Fruit fly (Drosophila melanogaster): ENCODE data around the gene CG7888.
A peak's percentile ranks its signal among the peaks of the same experiment; 100 is the strongest.

CG7888 gene

dm6 chr3L:11053843-11054242 is at the start of gene CG7888:
CG7888 (plus strand) TSS chr3L:11054035.
- TF ChIP-seq CG17801 (GFP tag; optimal IDR thresholded peaks at IDR 0.05; ENCODE audit: partially characterized antibody): no peak

- no peak for TF ChIP-seq CG17801 (GFP tag; optimal IDR thresholded peaks at IDR 0.05; ENCODE audit: partially characterized antibody)
These were observed 48.9 kb upstream of the CG7888 start for dm6 chr3L:11004739-11005476.

- TF ChIP-seq CG17801 (GFP tag; optimal IDR thresholded peaks at IDR 0.05; ENCODE audit: partially characterized antibody): no peak
These were observed 47.4 kb upstream of the CG7888 start for dm6 chr3L:11006433-11006832.

dm6 chr3L:11007786-11008185 is 46.0 kb upstream of the CG7888 start:
- TF ChIP-seq CG17801 (GFP tag; optimal IDR thresholded peaks at IDR 0.05; ENCODE audit: partially characterized antibody): no peak

dm6 chr3L:11009000-11009794 is 44.6 kb upstream of the CG7888 start, which contains the start of gene klu:
klu (minus strand) TSS chr3L:11009188.
- TF ChIP-seq CG17801 (GFP tag; optimal IDR thresholded peaks at IDR 0.05; ENCODE audit: partially characterized antibody): no peak

dm6 chr3L:11010410-11010827 is 43.4 kb upstream of the CG7888 start:
- peak; percentile 80 for TF ChIP-seq CG17801 (GFP tag; optimal IDR thresholded peaks at IDR 0.05; ENCODE audit: partially characterized antibody)

dm6 chr3L:11011610-11012202 is 42.1 kb upstream of the CG7888 start:
- no peak for TF ChIP-seq CG17801 (GFP tag; optimal IDR thresholded peaks at IDR 0.05; ENCODE audit: partially characterized antibody)

dm6 chr3L:11015203-11015602 is 38.6 kb upstream of the CG7888 start:
- no peak for TF ChIP-seq CG17801 (GFP tag; optimal IDR thresholded peaks at IDR 0.05; ENCODE audit: partially characterized antibody)

dm6 chr3L:11020058-11020457 is 33.8 kb upstream of the CG7888 start:
- no peak for TF ChIP-seq CG17801 (GFP tag; optimal IDR thresholded peaks at IDR 0.05; ENCODE audit: partially characterized antibody)

- TF ChIP-seq CG17801 (GFP tag; optimal IDR thresholded peaks at IDR 0.05; ENCODE audit: partially characterized antibody): no peak
These were observed 31.9 kb upstream of the CG7888 start for dm6 chr3L:11021958-11022357.

- TF ChIP-seq CG17801 (GFP tag; optimal IDR thresholded peaks at IDR 0.05; ENCODE audit: partially characterized antibody): no peak
These were observed 30.6 kb upstream of the CG7888 start, which contains the start of gene Fad2 for dm6 chr3L:11023235-11023634. Fad2 (plus strand) TSS chr3L:11023535.

dm6 chr3L:11025261-11025660 is 28.6 kb upstream of the CG7888 start, which contains the start of gene CG32079:
CG32079 (plus strand) TSS chr3L:11025561.
- TF ChIP-seq CG17801 (GFP tag; optimal IDR thresholded peaks at IDR 0.05; ENCODE audit: partially characterized antibody): no peak

dm6 chr3L:11027279-11027678 is 26.6 kb upstream of the CG7888 start, which contains the start of gene CG32081:
CG32081 (plus strand) TSS chr3L:11027579.
- TF ChIP-seq CG17801 (GFP tag; optimal IDR thresholded peaks at IDR 0.05; ENCODE audit: partially characterized antibody): no peak

- TF ChIP-seq CG17801 (GFP tag; optimal IDR thresholded peaks at IDR 0.05; ENCODE audit: partially characterized antibody): no peak
These were observed 22.1 kb upstream of the CG7888 start for dm6 chr3L:11031784-11032183.

dm6 chr3L:11033327-11033975 is 20.4 kb upstream of the CG7888 start:
- TF ChIP-seq CG17801 (GFP tag; optimal IDR thresholded peaks at IDR 0.05; ENCODE audit: partially characterized antibody): no peak

Data from ovary, adult (tissue).